Worm (Caenorhabditis elegans): ENCODE data around the gene F25E2.3.

The F25E2.3 gene

ce11 chrX:777421-777820 is 35.5 kb downstream of the F25E2.3 start, which contains the start of gene nas-15:
Gene nas-15 (plus strand): TSS chrX:777721.
- TF ChIP-seq W03F9.2 (tag; optimal IDR thresholded peaks at IDR 0.05), result no peak
- no peak for TF ChIP-seq him-1 (tag; optimal IDR thresholded peaks at IDR 0.05)
- TF ChIP-seq dao-5 (tag; optimal IDR thresholded peaks at IDR 0.05), result no peak

DNA sequence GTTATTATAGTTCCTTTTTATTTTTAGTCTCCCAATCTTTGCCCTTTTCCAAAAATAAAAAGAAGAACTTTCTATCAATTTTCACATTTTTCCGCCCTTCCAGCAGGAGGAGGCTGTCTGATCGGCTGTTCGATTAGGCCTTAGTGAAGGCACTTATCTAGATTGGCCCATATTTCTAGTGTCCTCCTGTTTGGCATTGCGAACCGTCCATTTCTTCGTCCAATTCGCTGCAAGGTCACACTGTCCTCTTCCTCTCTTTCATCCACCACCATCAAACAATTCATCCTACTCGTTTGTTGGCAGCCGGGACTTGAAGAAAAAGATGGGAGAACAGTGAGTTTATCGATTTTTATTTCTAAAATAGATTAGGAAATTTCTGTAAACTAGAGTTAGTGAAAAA is 40.8 kb downstream of the F25E2.3 start, which contains the start of gene T04G9.4:
T04G9.4 (plus strand) TSS at position 293 of the 400 bp plus-strand sequence.
- TF ChIP-seq dao-5 (tag; optimal IDR thresholded peaks at IDR 0.05) (no peak), him-1 (tag; optimal IDR thresholded peaks at IDR 0.05) (no peak), W03F9.2 (tag; optimal IDR thresholded peaks at IDR 0.05) (no peak)

DNA sequence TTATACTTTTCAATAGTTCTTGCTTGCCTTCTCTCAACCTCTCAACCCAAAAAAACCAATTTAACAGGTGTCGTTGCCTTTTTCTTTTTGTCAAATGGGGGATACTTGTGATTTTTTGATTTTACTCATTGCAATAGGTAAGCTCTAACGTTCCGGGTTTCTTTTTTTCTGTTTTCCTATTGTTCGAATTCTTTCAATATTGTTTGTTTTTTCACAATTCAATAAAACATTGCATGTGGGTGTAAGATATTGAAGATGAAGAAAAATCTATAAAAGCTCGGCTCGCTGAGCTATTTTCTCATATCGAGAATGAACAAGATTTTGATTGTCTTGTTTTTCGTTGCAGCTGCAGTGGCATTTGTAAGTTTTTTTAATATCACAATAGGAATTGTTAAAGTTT is 42.4 kb downstream of the F25E2.3 start, which contains the start of gene T04G9.7:
T04G9.7 (plus strand) TSS at position 301 of the 400 bp plus-strand sequence.
- TF ChIP-seq dao-5 (tag; optimal IDR thresholded peaks at IDR 0.05), result no peak
- TF ChIP-seq W03F9.2 (tag; optimal IDR thresholded peaks at IDR 0.05), result no peak
- no peak for TF ChIP-seq him-1 (tag; optimal IDR thresholded peaks at IDR 0.05)

- no peak for TF ChIP-seq dao-5 (tag; optimal IDR thresholded peaks at IDR 0.05)
Observed at ce11 chrX:769550-769949, 43.4 kb downstream of the F25E2.3 start.

ce11 chrX:768061-768646 is 44.8 kb downstream of the F25E2.3 start, which contains the start of the genes trap-2 and ile-2:
Gene trap-2 (minus strand): TSS chrX:768069.
Gene ile-2 (plus strand): TSS chrX:768596.
- TF ChIP-seq W03F9.2 (tag; optimal IDR thresholded peaks at IDR 0.05) (peak; percentile 81), him-1 (tag; optimal IDR thresholded peaks at IDR 0.05) (peak; percentile 51), dao-5 (tag; optimal IDR thresholded peaks at IDR 0.05) (peak; percentile 23)

ce11 chrX:763452-763851 is 49.5 kb downstream of the F25E2.3 start, which contains the start of gene dyf-11:
Gene dyf-11 (plus strand): TSS chrX:763752.
- TF ChIP-seq him-1 (tag; optimal IDR thresholded peaks at IDR 0.05), result no peak
